Fruit fly (Drosophila melanogaster) whole organism, prepupa: ENCODE results near the gene CG3942.
A peak's percentile ranks its signal among the peaks of the same experiment; 100 is the strongest.

ENCODE experiments used
- Blimp-1 ChIP-seq: fragments of 200-800 bp; sonication (Bioruptor generic); optimal IDR thresholded peaks from 3 replicates; lab custom pipeline; 2017; ENCODE audit warnings: missing biosample characterization, missing genetic modification characterization, mild to moderate bottlenecking, moderate library complexity, missing genetic modification reagents
- CG11294 ChIP-seq: fragments of 200-800 bp; sonication (Bioruptor generic); IDR thresholded peaks from 2 replicates; pipeline ENCODE4 v1.3.6; 2022; ENCODE audit warnings: missing biosample characterization, missing genetic modification characterization
- CG11902 ChIP-seq: fragments of 200-800 bp; sonication (Bioruptor generic); optimal IDR thresholded peaks from 3 replicates; lab custom pipeline; 2016; ENCODE audit warnings: missing biosample characterization, missing genetic modification characterization
- CG15336 ChIP-seq: fragments of 200-800 bp; sonication (Bioruptor generic); IDR thresholded peaks from 2 replicates; pipeline ENCODE4 v1.3.6; 2022; ENCODE audit warnings: missing biosample characterization, missing genetic modification characterization
- CG1621 ChIP-seq: fragments of 200-800 bp; sonication (Bioruptor generic); optimal IDR thresholded peaks from 3 replicates; lab custom pipeline; 2018; ENCODE audit warnings: missing biosample characterization, mild to moderate bottlenecking, missing genetic modification characterization
- CG16779 ChIP-seq: fragments of 200-800 bp; sonication (Bioruptor generic); optimal IDR thresholded peaks from 3 replicates; lab custom pipeline; 2017; ENCODE audit warnings: missing biosample characterization, mild to moderate bottlenecking, missing genetic modification characterization
- CG34406 ChIP-seq: fragments of 200-800 bp; sonication (Bioruptor generic); optimal IDR thresholded peaks from 3 replicates; lab custom pipeline; 2016; ENCODE audit warnings: missing biosample characterization, missing genetic modification characterization
- CG3919 ChIP-seq: fragments of 200-800 bp; sonication (Bioruptor generic); optimal IDR thresholded peaks from 3 replicates; lab custom pipeline; 2016; ENCODE audit warnings: missing biosample characterization, missing genetic modification characterization
- CG4318 ChIP-seq: fragments of 200-800 bp; sonication (Bioruptor generic); optimal IDR thresholded peaks from 3 replicates; lab custom pipeline; 2017; ENCODE audit warnings: missing biosample characterization, mild to moderate bottlenecking, missing genetic modification characterization
- CG6163 ChIP-seq: fragments of 200-800 bp; sonication (Bioruptor generic); IDR thresholded peaks from 3 replicates; pipeline ENCODE4 v1.3.6; 2022; ENCODE audit warnings: missing biosample characterization, missing genetic modification characterization
- CG6276 ChIP-seq: fragments of 200-800 bp; sonication (Bioruptor generic); optimal IDR thresholded peaks from 2 replicates; lab custom pipeline; 2017; ENCODE audit warnings: missing biosample characterization, mild to moderate bottlenecking, missing genetic modification characterization
- CG6808 ChIP-seq: fragments of 200-800 bp; sonication (Bioruptor generic); optimal IDR thresholded peaks from 3 replicates; lab custom pipeline; 2017; ENCODE audit warnings: missing biosample characterization, missing genetic modification characterization, mild to moderate bottlenecking, moderate library complexity, missing genetic modification reagents
- CG8119 ChIP-seq: fragments of 200-800 bp; sonication (Bioruptor generic); IDR thresholded peaks from 3 replicates; pipeline ENCODE4 v1.3.6; 2022; ENCODE audit warnings: missing biosample characterization, missing genetic modification characterization
- Eip75B ChIP-seq: fragments of 200-800 bp; sonication (Bioruptor generic); optimal IDR thresholded peaks from 3 replicates; lab custom pipeline; 2016; ENCODE audit warnings: missing biosample characterization, missing genetic modification characterization
- Eip78C ChIP-seq: fragments of 200-800 bp; sonication (Bioruptor generic); peaks from one replicate; lab custom pipeline; 2016; ENCODE audit warnings: missing biosample characterization, missing genetic modification characterization
- Ets96B ChIP-seq: fragments of 200-800 bp; optimal IDR thresholded peaks from 2 replicates; lab custom pipeline; 2019; ENCODE audit warnings: missing biosample characterization, mild to moderate bottlenecking, missing genetic modification characterization, moderate library complexity
- Lpt ChIP-seq: fragments of 200-800 bp; sonication (Bioruptor generic); optimal IDR thresholded peaks from 3 replicates; lab custom pipeline; 2016; ENCODE audit warnings: missing biosample characterization, missing genetic modification characterization
- Met ChIP-seq: fragments of 200-800 bp; sonication (Bioruptor generic); optimal IDR thresholded peaks from 3 replicates; lab custom pipeline; 2016; ENCODE audit warnings: missing biosample characterization, missing genetic modification characterization
- Smox ChIP-seq: fragments of 200-800 bp; sonication (Bioruptor generic); optimal IDR thresholded peaks from 3 replicates; lab custom pipeline; 2016; ENCODE audit warnings: missing biosample characterization, missing genetic modification characterization
- Sox102F ChIP-seq: fragments of 200-800 bp; sonication (Bioruptor generic); optimal IDR thresholded peaks from 2 replicates; lab custom pipeline; 2016; ENCODE audit warnings: missing biosample characterization, mild to moderate bottlenecking, missing genetic modification characterization
- Sox14 ChIP-seq: fragments of 200-800 bp; sonication (Bioruptor generic); optimal IDR thresholded peaks from 3 replicates; lab custom pipeline; 2016; ENCODE audit warnings: missing biosample characterization, missing genetic modification characterization
- Sox15 ChIP-seq: fragments of 200-800 bp; sonication (Bioruptor generic); optimal IDR thresholded peaks from 3 replicates; lab custom pipeline; 2016; ENCODE audit warnings: missing biosample characterization, missing genetic modification characterization
- dsx ChIP-seq: fragments of 200-800 bp; optimal IDR thresholded peaks from 3 replicates; lab custom pipeline; 2019; ENCODE audit warnings: missing biosample characterization, mild to moderate bottlenecking, missing genetic modification characterization, moderate library complexity; ENCODE audit not compliant: poor library complexity, severe bottlenecking
- fd85E ChIP-seq: fragments of 200-800 bp; sonication (Bioruptor generic); optimal IDR thresholded peaks from 3 replicates; lab custom pipeline; 2016; ENCODE audit warnings: missing biosample characterization, missing genetic modification characterization
- fkh ChIP-seq: fragments of 200-800 bp; sonication (Bioruptor generic); optimal IDR thresholded peaks from 3 replicates; lab custom pipeline; 2017; ENCODE audit warnings: missing biosample characterization, mild to moderate bottlenecking, missing genetic modification characterization, moderate library complexity
- net ChIP-seq: fragments of 200-800 bp; sonication (Bioruptor generic); optimal IDR thresholded peaks from 3 replicates; lab custom pipeline; 2016; ENCODE audit warnings: missing biosample characterization, missing genetic modification characterization
- spab ChIP-seq: fragments of 200-800 bp; sonication (Bioruptor generic); optimal IDR thresholded peaks from 2 replicates; lab custom pipeline; 2017; ENCODE audit warnings: missing biosample characterization, mild to moderate bottlenecking, missing genetic modification characterization, missing genetic modification reagents
- ss ChIP-seq, 2 experiments: fragments of 200-800 bp; sonication (Bioruptor generic); optimal IDR thresholded peaks; 2 replicates in 1 of 2; 3 replicates in 1 of 2; lab custom pipeline; 2017 to 2018; ENCODE audit warnings: mild to moderate bottlenecking in 2 of 2, missing biosample characterization in 2 of 2, missing genetic modification characterization in 2 of 2, moderate library complexity in 1 of 2
- svp ChIP-seq: fragments of 200-800 bp; sonication (Bioruptor generic); peaks from one replicate; lab custom pipeline; 2016; ENCODE audit warnings: missing biosample characterization, missing genetic modification characterization
- topi ChIP-seq: fragments of 200-800 bp; sonication (Bioruptor generic); optimal IDR thresholded peaks from 3 replicates; lab custom pipeline; 2016; ENCODE audit warnings: missing biosample characterization, missing genetic modification characterization
- vri ChIP-seq: fragments of 200-800 bp; sonication (Bioruptor generic); optimal IDR thresholded peaks from 3 replicates; lab custom pipeline; 2016; ENCODE audit warnings: missing biosample characterization, mild to moderate bottlenecking, missing genetic modification characterization

CG3942 gene

dm6 chr3R:12248243-12248642 is 5.7 kb upstream of the CG3942 start:
- TF ChIP-seq vri = no peak
- no peak for TF ChIP-seq CG16779 (tag; lab: Kevin White, UChicago)
- no peak for TF ChIP-seq dsx (GFP tag; lab: Kevin White, UChicago)
- TF ChIP-seq Lpt (GFP tag; lab: Kevin White, UChicago) = no peak
- no peak for TF ChIP-seq Eip78C (GFP tag; lab: Kevin White, UChicago)
- no peak for TF ChIP-seq CG15336
- no peak for TF ChIP-seq CG6808 (GFP tag; lab: Kevin White, UChicago)
- TF ChIP-seq CG3919 (GFP tag; lab: Kevin White, UChicago) = no peak
- no peak for TF ChIP-seq CG8119 (GFP tag; lab: Robert Waterston, UW)
- no peak for TF ChIP-seq svp (GFP tag; lab: Kevin White, UChicago)
- TF ChIP-seq Met = no peak
- TF ChIP-seq CG4318 (GFP tag; lab: Kevin White, UChicago) = no peak

dm6 chr3R:12250204-12250603 is 3.8 kb upstream of the CG3942 start:
- no peak for TF ChIP-seq dsx (GFP tag; lab: Kevin White, UChicago)
- TF ChIP-seq Eip75B (GFP tag; lab: Kevin White, UChicago) = no peak
- no peak for TF ChIP-seq Sox14 (GFP tag; lab: Kevin White, UChicago)
- no peak for TF ChIP-seq net
- no peak for TF ChIP-seq fd85E
- TF ChIP-seq fkh (GFP tag; lab: Kevin White, UChicago) = peak; percentile 73

- TF ChIP-seq dsx (GFP tag; lab: Kevin White, UChicago) (no peak), Sox102F (GFP tag; lab: Kevin White, UChicago) (no peak), CG15336 (no peak), Blimp-1 (no peak), CG4318 (GFP tag; lab: Kevin White, UChicago) (no peak), CG3919 (GFP tag; lab: Kevin White, UChicago) (no peak)
Measured at dm6 chr3R:12251534-12251933, 2.5 kb upstream of the CG3942 start.

dm6 chr3R:12252457-12253065 is 1.4 kb upstream of the CG3942 start:
- no peak for TF ChIP-seq Blimp-1
- TF ChIP-seq vri = no peak
- no peak for TF ChIP-seq ss (GFP tag; optimal IDR thresholded peaks at IDR 0.05; lab: Kevin White, UChicago)
- no peak for TF ChIP-seq CG6276 (GFP tag; lab: Kevin White, UChicago)
- no peak for TF ChIP-seq Lpt (GFP tag; lab: Kevin White, UChicago)
- TF ChIP-seq spab (GFP tag; lab: Kevin White, UChicago) = no peak
- no peak for TF ChIP-seq CG34406 (GFP tag; lab: Kevin White, UChicago)

- no peak for TF ChIP-seq CG4318 (GFP tag; lab: Kevin White, UChicago)
- TF ChIP-seq Met = no peak
- no peak for TF ChIP-seq Sox15
- no peak for TF ChIP-seq Ets96B (tag; lab: Kevin White, UChicago)
- no peak for TF ChIP-seq topi (GFP tag; lab: Kevin White, UChicago)
- no peak for TF ChIP-seq CG6808 (GFP tag; lab: Kevin White, UChicago)
- TF ChIP-seq Smox (GFP tag; lab: Kevin White, UChicago) = no peak
- no peak for TF ChIP-seq CG6163 (GFP tag; lab: Robert Waterston, UW)
- TF ChIP-seq CG11902 = no peak
- no peak for TF ChIP-seq CG1621 (tag; lab: Kevin White, UChicago)
- no peak for TF ChIP-seq CG11294
- TF ChIP-seq CG15336 = no peak
- TF ChIP-seq fd85E = no peak
- no peak for TF ChIP-seq Sox102F (GFP tag; lab: Kevin White, UChicago)
Measured at dm6 chr3R:12258437-12258836, 4.5 kb downstream of the CG3942 start, which contains the start of the genes CG44037 and svp. CG44037 (plus strand) TSS chr3R:12258737. svp (plus strand) TSS chr3R:12258737.
